Fruit fly (Drosophila melanogaster): ENCODE results near the gene CG3939.

- TF ChIP-seq Sox15 (GFP tag; optimal IDR thresholded peaks at IDR 0.05) (no peak), Eip93F (GFP tag; optimal IDR thresholded peaks at IDR 0.05) (no peak), Smox (GFP tag; optimal IDR thresholded peaks at IDR 0.05) (no peak), CG6854 (GFP tag; optimal IDR thresholded peaks at IDR 0.05) (no peak), dsx (GFP tag; optimal IDR thresholded peaks at IDR 0.05; ENCODE audit: poor library complexity, severe bottlenecking) (no peak), CG11762 (GFP tag; optimal IDR thresholded peaks at IDR 0.05; ENCODE audit: insufficient read depth) (no peak), Eip78C (GFP tag) (peak; percentile 53), CG4318 (GFP tag; optimal IDR thresholded peaks at IDR 0.05) (no peak), CG31627 (GFP tag; optimal IDR thresholded peaks at IDR 0.05) (no peak)
These were observed 2.6 kb upstream of the CG3939 start for dm6 chrX:3172217-3172616.

Measured in whole organism, prepupa.